Fruit fly (Drosophila melanogaster): Measurements from ENCODE around the gene rept.

The rept gene

DNA sequence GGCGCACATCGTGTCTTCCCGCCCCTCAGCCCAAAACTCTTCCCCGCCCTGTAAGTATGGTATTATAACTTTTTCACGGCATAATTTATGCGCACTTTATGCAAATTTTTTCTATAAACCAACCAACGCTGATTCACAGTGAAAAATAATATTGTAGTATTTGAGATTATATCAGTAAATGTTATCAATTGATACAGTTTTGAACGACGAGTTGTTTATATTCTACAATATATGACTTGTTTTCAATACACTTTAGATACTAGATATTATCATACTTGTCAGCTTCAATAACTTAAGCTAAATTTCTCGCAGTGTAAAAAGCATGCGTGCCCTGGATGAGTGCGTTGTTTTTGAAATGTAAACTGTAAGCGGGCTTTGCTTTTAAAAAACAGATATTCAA is 38.8 kb upstream of the rept start (continued):
- TF ChIP-seq CG8388 (GFP tag; optimal IDR thresholded peaks at IDR 0.05) (peak; percentile 33), CG15696 (tag; optimal IDR thresholded peaks at IDR 0.05) (no peak), Blimp-1 (GFP tag; optimal IDR thresholded peaks at IDR 0.05) (peak; percentile 48), CG3838 (GFP tag; optimal IDR thresholded peaks at IDR 0.05) (no peak), sna (GFP tag; IDR thresholded peaks at IDR 0.05; ENCODE audit: partially characterized antibody) (no peak), CG17568 (GFP tag; optimal IDR thresholded peaks at IDR 0.05) (no peak), kay (GFP tag; optimal IDR thresholded peaks at IDR 0.05) (no peak), CG4854 (GFP tag; optimal IDR thresholded peaks at IDR 0.05) (no peak), dan (GFP tag; IDR thresholded peaks at IDR 0.05) (no peak), Med (GFP tag) (peak; percentile 69), onecut (GFP tag; IDR thresholded peaks at IDR 0.05) (0 out of 2 replicates have a peak, but pooled peaks have one; percentile 10), CG1024 (GFP tag; IDR thresholded peaks at IDR 0.05) (no peak), ato (GFP tag; IDR thresholded peaks at IDR 0.05; ENCODE audit: partially characterized antibody) (no peak), ttk (GFP tag; IDR thresholded peaks at IDR 0.05) (no peak), tin (GFP tag; optimal IDR thresholded peaks at IDR 0.05) (peak; percentile 7), CG10147 (GFP tag; optimal IDR thresholded peaks at IDR 0.05) (peak; percentile 76), croc (GFP tag; conservative IDR thresholded peaks at IDR 0.05) (no peak), CG14667 (GFP tag; IDR thresholded peaks at IDR 0.05) (no peak), CG17829 (tag; optimal IDR thresholded peaks at IDR 0.05) (peak; percentile 45), CG8281 (tag; optimal IDR thresholded peaks at IDR 0.05) (peak; percentile 25), CG10654 (GFP tag; optimal IDR thresholded peaks at IDR 0.05) (no peak), sug (tag; optimal IDR thresholded peaks at IDR 0.05) (no peak), repo (GFP tag; optimal IDR thresholded peaks at IDR 0.05) (no peak), CG8478 (optimal IDR thresholded peaks at IDR 0.05) (no peak), jing (GFP tag; optimal IDR thresholded peaks at IDR 0.05) (no peak), corto (GFP tag; optimal IDR thresholded peaks at IDR 0.05) (no peak), sima (GFP tag; optimal IDR thresholded peaks at IDR 0.05) (no peak), CG15011 (GFP tag; optimal IDR thresholded peaks at IDR 0.05) (no peak), CG18262 (tag; optimal IDR thresholded peaks at IDR 0.05) (peak; percentile 41), Opbp (GFP tag; IDR thresholded peaks at IDR 0.05; ENCODE audit: partially characterized antibody) (no peak), Sox100B (GFP tag; optimal IDR thresholded peaks at IDR 0.05) (peak; percentile 34), hbn (GFP tag; IDR thresholded peaks at IDR 0.05; ENCODE audit: partially characterized antibody) (no peak), pzg (GFP tag; optimal IDR thresholded peaks at IDR 0.05) (no peak), CG4404 (GFP tag; IDR thresholded peaks at IDR 0.05) (no peak), sens (GFP tag) (peak; percentile 17), prd (optimal IDR thresholded peaks at IDR 0.05) (no peak), prd (GFP tag; IDR thresholded peaks at IDR 0.05) (peak; percentile 56; the same call in 1 of the 3 replicates), kah (GFP tag; optimal IDR thresholded peaks at IDR 0.05) (peak; percentile 2), Rfx (GFP tag; IDR thresholded peaks at IDR 0.05) (peak; percentile 67), CG31441 (GFP tag; IDR thresholded peaks at IDR 0.05) (peak; percentile 68), CG11456 (GFP tag; IDR thresholded peaks at IDR 0.05) (no peak), ind (GFP tag; optimal IDR thresholded peaks at IDR 0.05) (peak; percentile 40), trh (GFP tag; optimal IDR thresholded peaks at IDR 0.05) (no peak), CG33557 (GFP tag; optimal IDR thresholded peaks at IDR 0.05) (no peak), rib (GFP tag; IDR thresholded peaks at IDR 0.05) (no peak), CG4424 (GFP tag; optimal IDR thresholded peaks at IDR 0.05) (peak; percentile 41), CG30403 (GFP tag; optimal IDR thresholded peaks at IDR 0.05) (peak; percentile 35), Dad (GFP tag; optimal IDR thresholded peaks at IDR 0.05) (no peak), sens-2 (GFP tag; IDR thresholded peaks at IDR 0.05) (no peak), zen (tag; optimal IDR thresholded peaks at IDR 0.05) (no peak), CrebB (tag; optimal IDR thresholded peaks at IDR 0.05) (no peak), CG10431 (GFP tag; optimal IDR thresholded peaks at IDR 0.05) (no peak)

All from whole organism, embryonic.